Fruit fly (Drosophila melanogaster): Measurements from ENCODE around the gene CG11911.

CG11911 gene

dm6 chr2L:297480-298284 lies 23.4 kb downstream of the CG11911 start, which contains the start of gene Pi3K21B (continued):
- peak; percentile 86 for TF ChIP-seq CG16863 (GFP tag; optimal IDR thresholded peaks at IDR 0.05)
- TF ChIP-seq CoRest (tag; optimal IDR thresholded peaks at IDR 0.05) = peak; percentile 95
- TF ChIP-seq yki (optimal IDR thresholded peaks at IDR 0.05) = no peak
- TF ChIP-seq Dref (GFP tag; IDR thresholded peaks at IDR 0.05) = peak; percentile 43
- peak; percentile 62 for TF ChIP-seq CG2202 (tag; optimal IDR thresholded peaks at IDR 0.05)
- TF ChIP-seq jumu (GFP tag; optimal IDR thresholded peaks at IDR 0.05) = peak; percentile 93
- peak; percentile 95 for TF ChIP-seq gem (tag; optimal IDR thresholded peaks at IDR 0.05)
- peak; percentile 88 for TF ChIP-seq slou (GFP tag; optimal IDR thresholded peaks at IDR 0.05)
- peak; percentile 93 for TF ChIP-seq tio (GFP tag; optimal IDR thresholded peaks at IDR 0.05)
- TF ChIP-seq CG9932 (GFP tag; IDR thresholded peaks at IDR 0.05) = peak; percentile 97
- TF ChIP-seq bbx (GFP tag; IDR thresholded peaks at IDR 0.05; ENCODE audit: partially characterized antibody) = peak; percentile 54
- TF ChIP-seq ase (GFP tag; IDR thresholded peaks at IDR 0.05) = peak; percentile 76
- TF ChIP-seq Side (GFP tag; optimal IDR thresholded peaks at IDR 0.05) = peak; percentile 88
- peak; percentile 74 for TF ChIP-seq CG2875 (GFP tag; optimal IDR thresholded peaks at IDR 0.05)
- peak; percentile 93 for TF ChIP-seq sob (GFP tag; IDR thresholded peaks at IDR 0.05)
- peak; percentile 57 for TF ChIP-seq wek (GFP tag; optimal IDR thresholded peaks at IDR 0.05)
- TF ChIP-seq Aef1 (GFP tag; IDR thresholded peaks at IDR 0.05) = peak; percentile 88
- peak; percentile 83 for TF ChIP-seq CG17385 (GFP tag; optimal IDR thresholded peaks at IDR 0.05)
- peak; percentile 93 for TF ChIP-seq CG8944 (GFP tag; optimal IDR thresholded peaks at IDR 0.05)
- peak; percentile 90 for TF ChIP-seq tx (GFP tag; optimal IDR thresholded peaks at IDR 0.05)
- peak; percentile 84 for TF ChIP-seq H2.0 (GFP tag; IDR thresholded peaks at IDR 0.05)
- TF ChIP-seq CG1647 (GFP tag; optimal IDR thresholded peaks at IDR 0.05) = peak; percentile 95
- peak; percentile 92 for TF ChIP-seq CG9609 (GFP tag; optimal IDR thresholded peaks at IDR 0.05)
- peak; percentile 80 for TF ChIP-seq CG13123 (GFP tag; optimal IDR thresholded peaks at IDR 0.05)
- peak; percentile 98 for TF ChIP-seq cg (GFP tag; optimal IDR thresholded peaks at IDR 0.05)
- peak; percentile 58 for TF ChIP-seq Spps (tag; optimal IDR thresholded peaks at IDR 0.05)
- TF ChIP-seq ham (GFP tag; IDR thresholded peaks at IDR 0.05) = peak; percentile 83
- 0 out of 3 replicates have a peak, but pooled peaks have one; percentile 24 for TF ChIP-seq CG7963 (GFP tag; IDR thresholded peaks at IDR 0.05; ENCODE audit: partially characterized antibody)
- TF ChIP-seq CG16813 (GFP tag; IDR thresholded peaks at IDR 0.05; ENCODE audit: partially characterized antibody) = peak; percentile 34; the same call in 1 of the 3 replicates
- TF ChIP-seq Ets97D (GFP tag; optimal IDR thresholded peaks at IDR 0.05) = peak; percentile 88
- peak; percentile 76 for TF ChIP-seq CG1529 (GFP tag; optimal IDR thresholded peaks at IDR 0.05)
- peak; percentile 55 for TF ChIP-seq pfk (GFP tag; optimal IDR thresholded peaks at IDR 0.05)
- peak; percentile 93 for TF ChIP-seq fu2 (GFP tag; optimal IDR thresholded peaks at IDR 0.05)
- peak; percentile 96 for TF ChIP-seq CG30403 (GFP tag; optimal IDR thresholded peaks at IDR 0.05)
- TF ChIP-seq Mrtf (GFP tag; IDR thresholded peaks at IDR 0.05) = no peak; the same call in none of the 3 replicates
- TF ChIP-seq nerfin-2 (GFP tag; IDR thresholded peaks at IDR 0.05; ENCODE audit: partially characterized antibody) = no peak
- peak; percentile 92 for TF ChIP-seq Dad (GFP tag; optimal IDR thresholded peaks at IDR 0.05)
- peak; percentile 93 to 94 for TF ChIP-seq dpn (GFP tag; optimal IDR thresholded peaks at IDR 0.05)
- peak; percentile 36 for TF ChIP-seq pros (GFP tag; optimal IDR thresholded peaks at IDR 0.05)
- TF ChIP-seq Bteb2 (GFP tag; optimal IDR thresholded peaks at IDR 0.05) = peak; percentile 83
- peak; percentile 89 for TF ChIP-seq CG4424 (GFP tag; optimal IDR thresholded peaks at IDR 0.05)
- peak; percentile 83 for TF ChIP-seq NC2β (GFP tag; optimal IDR thresholded peaks at IDR 0.05)
- peak; percentile 92 for TF ChIP-seq CG12155 (GFP tag; optimal IDR thresholded peaks at IDR 0.05)
- TF ChIP-seq CG4854 (GFP tag; optimal IDR thresholded peaks at IDR 0.05) = peak; percentile 81
- TF ChIP-seq D (optimal IDR thresholded peaks at IDR 0.05) = no peak
- TF ChIP-seq D (GFP tag; optimal IDR thresholded peaks at IDR 0.05) = peak; percentile 77
- TF ChIP-seq onecut (GFP tag; IDR thresholded peaks at IDR 0.05) = peak; percentile 74
- TF ChIP-seq CG6791 (GFP tag; IDR thresholded peaks at IDR 0.05; ENCODE audit: partially characterized antibody) = peak; percentile 73
- peak; percentile 75; the same call in 1 of the 2 replicates for TF ChIP-seq CG17328 (GFP tag; IDR thresholded peaks at IDR 0.05)
- peak; percentile 86 for TF ChIP-seq CG10654 (GFP tag; optimal IDR thresholded peaks at IDR 0.05)
